Worm (Caenorhabditis elegans): ENCODE measurements around the gene pfd-4.

DNA sequence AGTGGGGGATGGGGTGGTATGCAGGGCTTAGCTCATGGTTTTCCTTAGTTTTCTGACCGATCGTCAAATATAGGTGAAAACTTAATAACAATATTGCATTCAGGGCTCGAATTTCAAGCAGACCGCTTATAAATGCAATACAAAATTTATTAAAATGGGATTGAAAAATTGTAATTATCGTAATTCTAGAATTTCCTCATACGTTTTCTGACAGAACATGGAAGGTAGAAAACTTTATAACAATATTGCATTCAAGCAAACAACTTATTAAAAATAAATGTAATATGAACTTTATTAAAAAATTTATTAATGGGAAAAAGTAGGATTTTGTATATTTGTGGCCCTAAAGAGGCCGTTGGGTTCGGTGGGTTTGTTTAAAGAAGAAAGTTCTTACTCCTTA is 8.7 kb downstream of the pfd-4 start:
- TF ChIP-seq flt-1 (GFP tag; IDR thresholded peaks at IDR 0.05) (no peak), ztf-23 (GFP tag; IDR thresholded peaks at IDR 0.05) (no peak), cog-1 (tag; optimal IDR thresholded peaks at IDR 0.05) (no peak), ztf-29 (GFP tag; IDR thresholded peaks at IDR 0.05) (no peak), T22C8.4 (GFP tag; IDR thresholded peaks at IDR 0.05) (no peak)
